Worm (Caenorhabditis elegans) whole organism, L4 larva: ENCODE measurements around the gene lin-25.
A peak's percentile ranks its signal among the peaks of the same experiment; 100 is the strongest.

Experiments used
- D1046.2 ChIP-seq: fragments of 200-800 bp; sonication (Bioruptor generic); IDR thresholded peaks from 2 replicates; pipeline ENCODE4 v1.3.6; 2022; ENCODE audit warnings: missing genetic modification characterization, missing compliant biosample characterization
- R02D3.7 ChIP-seq: fragments of 150-350 bp; sonication (generic microtip); optimal IDR thresholded peaks from 3 replicates; lab custom pipeline; 2014; ENCODE audit warnings: missing biosample characterization, missing genetic modification characterization
- T20F7.1 ChIP-seq: fragments of 200-800 bp; sonication (Bioruptor generic); optimal IDR thresholded peaks from 2 replicates; lab custom pipeline; 2018; ENCODE audit warnings: mild to moderate bottlenecking, missing genetic modification characterization, missing compliant biosample characterization
- T26A8.4 ChIP-seq: fragments of 200-800 bp; sonication (Bioruptor generic); IDR thresholded peaks from 2 replicates; pipeline ENCODE4 v1.3.6; 2022; ENCODE audit warnings: missing genetic modification characterization, missing compliant biosample characterization
- Y5F2A.4 ChIP-seq: fragments of 200-800 bp; sonication (Bioruptor generic); optimal IDR thresholded peaks from 2 replicates; lab custom pipeline; 2018; ENCODE audit warnings: mild to moderate bottlenecking, missing genetic modification characterization, missing compliant biosample characterization
- ZK546.5 ChIP-seq, 2 experiments: sonication (generic microtip); optimal IDR thresholded peaks; 2 replicates each; lab custom pipeline; 2017; ENCODE audit warnings: missing biosample characterization in 2 of 2, missing genetic modification characterization in 2 of 2
- aha-1 ChIP-seq: fragments of 150-350 bp; peaks from one replicate; lab custom pipeline; 2014; ENCODE audit warnings: missing biosample characterization, missing genetic modification characterization
- aly-2 ChIP-seq: sonication (generic microtip); optimal IDR thresholded peaks from 2 replicates; lab custom pipeline; 2018; ENCODE audit warnings: missing biosample characterization, missing genetic modification characterization
- arid-1 ChIP-seq: fragments of 200-800 bp; sonication (Bioruptor generic); conservative IDR thresholded peaks from 2 replicates; pipeline ENCODE4 v1.3.6; 2022; ENCODE audit warnings: missing genetic modification reagents, missing genetic modification characterization, missing compliant biosample characterization
- attf-4 ChIP-seq: sonication (generic microtip); optimal IDR thresholded peaks from 3 replicates; lab custom pipeline; 2017; ENCODE audit warnings: missing biosample characterization, missing genetic modification characterization
- ceh-44 ChIP-seq: fragments of 200-800 bp; sonication (Bioruptor generic); IDR thresholded peaks from 2 replicates; pipeline ENCODE4 v1.3.6; 2022; ENCODE audit warnings: missing genetic modification reagents, missing genetic modification characterization, missing compliant biosample characterization
- ceh-62 ChIP-seq: sonication (generic microtip); optimal IDR thresholded peaks from 2 replicates; lab custom pipeline; 2017; ENCODE audit warnings: missing biosample characterization, missing genetic modification characterization
- ces-1 ChIP-seq: fragments of 150-350 bp; sonication (generic microtip); optimal IDR thresholded peaks from 4 replicates; lab custom pipeline; 2014; ENCODE audit warnings: missing biosample characterization, missing genetic modification reagents, missing genetic modification characterization
- daf-12 ChIP-seq: fragments of 150-350 bp; optimal IDR thresholded peaks from 2 replicates; lab custom pipeline; 2014; ENCODE audit warnings: missing biosample characterization, missing genetic modification reagents, missing genetic modification characterization
- daf-16 ChIP-seq, 3 experiments: sonication (generic microtip); optimal IDR thresholded peaks; 2 replicates each; lab custom pipeline; 2016 to 2017; ENCODE audit warnings: missing genetic modification characterization in 3 of 3, missing genetic modification reagents in 3 of 3, mild to moderate bottlenecking in 2 of 3, missing compliant biosample characterization in 2 of 3, missing biosample characterization in 1 of 3, moderate library complexity in 1 of 3
- dmd-9 ChIP-seq: fragments of 200-800 bp; sonication (Bioruptor generic); IDR thresholded peaks from 2 replicates; pipeline ENCODE4 v1.3.6; 2022; ENCODE audit warnings: missing genetic modification reagents, missing genetic modification characterization, missing compliant biosample characterization
- dpl-1 ChIP-seq: fragments of 150-350 bp; optimal IDR thresholded peaks from 2 replicates; lab custom pipeline; 2014; ENCODE audit warnings: missing biosample characterization, missing genetic modification reagents, missing genetic modification characterization
- egl-27 ChIP-seq: sonication (generic microtip); optimal IDR thresholded peaks from 3 replicates; lab custom pipeline; 2017; ENCODE audit warnings: missing biosample characterization, missing genetic modification reagents, missing genetic modification characterization
- egl-43 ChIP-seq: fragments of 200-800 bp; sonication (Bioruptor generic); IDR thresholded peaks from 2 replicates; pipeline ENCODE4 v1.3.6; 2022; ENCODE audit warnings: missing genetic modification reagents, missing genetic modification characterization, missing compliant biosample characterization
- hlh-11 ChIP-seq: fragments of 200-800 bp; sonication (Bioruptor generic); optimal IDR thresholded peaks from 2 replicates; lab custom pipeline; 2018; ENCODE audit warnings: mild to moderate bottlenecking, missing genetic modification characterization, missing compliant biosample characterization
- hlh-30 ChIP-seq: sonication (generic microtip); optimal IDR thresholded peaks from 2 replicates; lab custom pipeline; 2017; ENCODE audit warnings: antibody characterized with exemption, mild to moderate bottlenecking, missing genetic modification characterization, missing compliant biosample characterization; ENCODE audit not compliant: insufficient read depth
- lim-7 ChIP-seq: fragments of 200-800 bp; sonication (Bioruptor generic); IDR thresholded peaks from 2 replicates; pipeline ENCODE4 v1.3.6; 2022; ENCODE audit warnings: missing genetic modification characterization, missing compliant biosample characterization
- lin-15B ChIP-seq: fragments of 150-350 bp; sonication (generic microtip); optimal IDR thresholded peaks from 3 replicates; lab custom pipeline; 2014; ENCODE audit warnings: missing biosample characterization, missing genetic modification characterization
- lin-29 ChIP-seq: fragments of 200-800 bp; sonication (Bioruptor generic); IDR thresholded peaks from 2 replicates; pipeline ENCODE4 v1.3.6; 2022; ENCODE audit warnings: missing genetic modification reagents, missing genetic modification characterization, missing compliant biosample characterization
- lin-39 ChIP-seq: fragments of 150-350 bp; optimal IDR thresholded peaks from 2 replicates; lab custom pipeline; 2014; ENCODE audit warnings: missing biosample characterization, missing genetic modification reagents, missing genetic modification characterization
- lir-3 ChIP-seq: sonication (generic microtip); optimal IDR thresholded peaks from 2 replicates; lab custom pipeline; 2016; ENCODE audit warnings: mild to moderate bottlenecking, missing genetic modification characterization, missing compliant biosample characterization
- madf-5 ChIP-seq, 2 experiments: fragments of 200-800 bp; sonication (Bioruptor generic); IDR thresholded peaks; 2 replicates each; pipeline ENCODE4 v1.3.6; 2022; ENCODE audit warnings: missing compliant biosample characterization in 2 of 2, missing genetic modification characterization in 2 of 2
- mdt-29 ChIP-seq: fragments of 200-800 bp; sonication (Bioruptor generic); IDR thresholded peaks from 2 replicates; pipeline ENCODE4 v1.3.6; 2022; ENCODE audit warnings: missing genetic modification reagents, missing genetic modification characterization, missing compliant biosample characterization
- nhr-11 ChIP-seq: fragments of 150-350 bp; optimal IDR thresholded peaks from 2 replicates; lab custom pipeline; 2014; ENCODE audit warnings: missing biosample characterization, missing genetic modification characterization
- nhr-237 ChIP-seq: sonication (generic microtip); optimal IDR thresholded peaks from 2 replicates; lab custom pipeline; 2017; ENCODE audit warnings: missing biosample characterization, missing genetic modification characterization
- nhr-25 ChIP-seq: sonication (generic microtip); optimal IDR thresholded peaks from 2 replicates; lab custom pipeline; 2017; ENCODE audit warnings: missing genetic modification characterization, mild to moderate bottlenecking, missing compliant biosample characterization, antibody characterized with exemption, moderate library complexity, borderline replicate concordance; ENCODE audit not compliant: insufficient read depth
- nhr-42 ChIP-seq: fragments of 200-800 bp; sonication (Bioruptor generic); IDR thresholded peaks from 2 replicates; pipeline ENCODE4 v1.3.6; 2022; ENCODE audit warnings: missing genetic modification characterization, missing compliant biosample characterization
- nhr-48 ChIP-seq: sonication (generic microtip); optimal IDR thresholded peaks from 2 replicates; lab custom pipeline; 2016; ENCODE audit warnings: mild to moderate bottlenecking, missing genetic modification characterization, missing compliant biosample characterization
- nhr-6 ChIP-seq: fragments of 150-350 bp; optimal IDR thresholded peaks from 2 replicates; lab custom pipeline; 2014; ENCODE audit warnings: missing biosample characterization, missing genetic modification characterization
- nhr-77 ChIP-seq: fragments of 150-350 bp; optimal IDR thresholded peaks from 2 replicates; lab custom pipeline; 2014; ENCODE audit warnings: missing biosample characterization, missing genetic modification characterization
- php-3 ChIP-seq: fragments of 200-800 bp; sonication (Bioruptor generic); IDR thresholded peaks from 2 replicates; pipeline ENCODE4 v1.3.6; 2022; ENCODE audit warnings: missing genetic modification reagents, missing genetic modification characterization, missing compliant biosample characterization
- saeg-2 ChIP-seq: fragments of 200-800 bp; sonication (Bioruptor generic); IDR thresholded peaks from 2 replicates; pipeline ENCODE4 v1.3.6; 2022; ENCODE audit warnings: missing genetic modification reagents, missing genetic modification characterization, missing compliant biosample characterization
- sdz-12 ChIP-seq: fragments of 200-800 bp; sonication (Bioruptor generic); optimal IDR thresholded peaks from 2 replicates; lab custom pipeline; 2018; ENCODE audit warnings: mild to moderate bottlenecking, missing genetic modification characterization, missing compliant biosample characterization
- skn-1 ChIP-seq: fragments of 150-350 bp; optimal IDR thresholded peaks from 2 replicates; lab custom pipeline; 2014; ENCODE audit warnings: missing biosample characterization, missing genetic modification characterization
- snpc-1.2 ChIP-seq: fragments of 200-800 bp; sonication (Bioruptor generic); IDR thresholded peaks from 2 replicates; pipeline ENCODE4 v1.3.6; 2022; ENCODE audit warnings: missing genetic modification reagents, missing genetic modification characterization, missing compliant biosample characterization
- tag-97 ChIP-seq: fragments of 200-800 bp; sonication (Bioruptor generic); IDR thresholded peaks from 2 replicates; pipeline ENCODE4 v1.3.6; 2022; ENCODE audit warnings: missing genetic modification characterization, missing compliant biosample characterization
- tra-1 ChIP-seq: fragments of 200-800 bp; sonication (Bioruptor generic); IDR thresholded peaks from 2 replicates; pipeline ENCODE4 v1.3.6; 2022; ENCODE audit warnings: missing genetic modification reagents, missing genetic modification characterization, missing compliant biosample characterization
- unc-130 ChIP-seq: sonication (generic microtip); optimal IDR thresholded peaks from 2 replicates; lab custom pipeline; 2016; ENCODE audit warnings: missing genetic modification reagents, missing genetic modification characterization, missing compliant biosample characterization
- unc-39 ChIP-seq: sonication (generic microtip); optimal IDR thresholded peaks from 2 replicates; lab custom pipeline; 2017; ENCODE audit warnings: missing biosample characterization, missing genetic modification characterization
- zag-1 ChIP-seq: fragments of 150-350 bp; optimal IDR thresholded peaks from 2 replicates; lab custom pipeline; 2014; ENCODE audit warnings: missing biosample characterization, missing genetic modification characterization
- zfp-3 ChIP-seq: fragments of 200-800 bp; sonication (Bioruptor generic); conservative IDR thresholded peaks from 2 replicates; pipeline ENCODE4 v1.3.6; 2022; ENCODE audit warnings: missing genetic modification reagents, missing genetic modification characterization, missing compliant biosample characterization
- zip-11 ChIP-seq: fragments of 200-800 bp; sonication (Bioruptor generic); IDR thresholded peaks from 2 replicates; pipeline ENCODE4 v1.3.6; 2022; ENCODE audit warnings: missing genetic modification characterization, missing compliant biosample characterization

lin-25 gene

ce11 chrV:12649213-12649612, 512 bp upstream of the lin-25 start, which contains the start of gene gpa-9:
TSS of gene gpa-9 (minus strand) at chrV:12649313.
- TF ChIP-seq ceh-62 (tag; lab: Kevin White, UChicago) (no peak), zfp-3 (GFP tag; lab: Robert Waterston, UW) (no peak), tra-1 (GFP tag; lab: Robert Waterston, UW) (no peak), lin-15B (tag; lab: Kevin White, UChicago) (no peak), arid-1 (no peak), daf-12 (tag; lab: Kevin White, UChicago) (no peak)

- no peak for TF ChIP-seq nhr-77 (tag; lab: Kevin White, UChicago)
- no peak for TF ChIP-seq ceh-44 (GFP tag; lab: Robert Waterston, UW)
- no peak for TF ChIP-seq unc-130 (GFP tag; lab: Kevin White, UChicago)
- TF ChIP-seq nhr-25: no peak
- no peak for TF ChIP-seq madf-5 (GFP tag; IDR thresholded peaks at IDR 0.05; lab: Robert Waterston, UW)
- TF ChIP-seq attf-4 (tag; lab: Kevin White, UChicago): no peak
- TF ChIP-seq lin-29 (GFP tag; lab: Robert Waterston, UW): no peak
- TF ChIP-seq snpc-1.2: no peak
- no peak for TF ChIP-seq mdt-29
- no peak for TF ChIP-seq php-3 (GFP tag; lab: Robert Waterston, UW)
- TF ChIP-seq egl-43: no peak
- TF ChIP-seq ces-1 (GFP tag; lab: Kevin White, UChicago): no peak
- TF ChIP-seq nhr-11 (tag; lab: Kevin White, UChicago): no peak
- no peak for TF ChIP-seq T26A8.4
- TF ChIP-seq saeg-2 (GFP tag; lab: Robert Waterston, UW): no peak
- no peak for TF ChIP-seq lir-3
- TF ChIP-seq nhr-237 (tag; lab: Kevin White, UChicago): no peak
- TF ChIP-seq egl-27 (tag; lab: Kevin White, UChicago): no peak
- no peak for TF ChIP-seq nhr-42 (GFP tag; lab: Robert Waterston, UW)
- TF ChIP-seq dpl-1 (GFP tag; lab: Kevin White, UChicago): no peak
Measured at ce11 chrV:12658142-12658541, 8.4 kb downstream of the lin-25 start, which contains the start of gene W05B10.6. TSS of gene W05B10.6 (minus strand) at chrV:12658242.

ce11 chrV:12659426-12659825, 9.7 kb downstream of the lin-25 start, which contains the start of gene ccch-3:
TSS of gene ccch-3 (minus strand) at chrV:12659687.
- TF ChIP-seq lim-7 (GFP tag; lab: Robert Waterston, UW) (no peak), nhr-77 (tag; lab: Kevin White, UChicago) (peak; percentile 53), php-3 (GFP tag; lab: Robert Waterston, UW) (no peak), lin-15B (tag; lab: Kevin White, UChicago) (no peak), ceh-62 (tag; lab: Kevin White, UChicago) (no peak), tag-97 (no peak), nhr-6 (tag; lab: Kevin White, UChicago) (peak; percentile 94), nhr-25 (peak; percentile 69), unc-39 (tag; lab: Kevin White, UChicago) (no peak), egl-27 (tag; lab: Kevin White, UChicago) (no peak), aha-1 (tag; lab: Kevin White, UChicago) (no peak), sdz-12 (GFP tag; lab: Kevin White, UChicago) (no peak), saeg-2 (GFP tag; lab: Robert Waterston, UW) (no peak), zag-1 (tag; lab: Kevin White, UChicago) (no peak), tra-1 (GFP tag; lab: Robert Waterston, UW) (no peak), R02D3.7 (tag; lab: Kevin White, UChicago) (no peak), hlh-30 (tag; lab: Kevin White, UChicago) (peak; percentile 86), D1046.2 (GFP tag; lab: Robert Waterston, UW) (no peak), madf-5 (GFP tag; IDR thresholded peaks at IDR 0.05; lab: Robert Waterston, UW) (no peak), T20F7.1 (peak; percentile 81), zip-11 (GFP tag; lab: Robert Waterston, UW) (no peak), dmd-9 (GFP tag; lab: Robert Waterston, UW) (no peak), skn-1 (tag; lab: Kevin White, UChicago) (no peak), ZK546.5 (tag; optimal IDR thresholded peaks at IDR 0.05; lab: Kevin White, UChicago) (no peak), nhr-11 (tag; lab: Kevin White, UChicago) (peak; percentile 51), aly-2 (tag; lab: Kevin White, UChicago) (no peak), lin-39 (tag; lab: Kevin White, UChicago) (no peak), hlh-11 (tag; lab: Kevin White, UChicago) (peak; percentile 50), arid-1 (0 out of 2 replicates have a peak, but pooled peaks have one; percentile 17), snpc-1.2 (peak; percentile 63; the same call in 1 of the 2 replicates), nhr-48 (tag; lab: Kevin White, UChicago) (no peak), Y5F2A.4 (GFP tag; lab: Kevin White, UChicago) (no peak), daf-16 (GFP tag; optimal IDR thresholded peaks at IDR 0.05; lab: Kevin White, UChicago) (no peak), daf-16 (tag; optimal IDR thresholded peaks at IDR 0.05; lab: Kevin White, UChicago) (peak; percentile 28), egl-43 (no peak)
